Worm (Caenorhabditis elegans) whole organism, late embryonic: ENCODE data around the gene nhr-281.

Experiments used
- C08G9.2 ChIP-seq: sonication (generic microtip); optimal IDR thresholded peaks from 2 replicates; lab custom pipeline; 2016; ENCODE audit warnings: mild to moderate bottlenecking, missing genetic modification characterization, moderate library complexity, missing compliant biosample characterization
- C38D4.7 ChIP-seq: fragments of 200-800 bp; sonication (Bioruptor generic); optimal IDR thresholded peaks from 2 replicates; lab custom pipeline; 2018; ENCODE audit warnings: mild to moderate bottlenecking, missing genetic modification characterization, moderate library complexity, missing compliant biosample characterization
- F13H6.1 ChIP-seq: sonication (generic microtip); optimal IDR thresholded peaks from 2 replicates; lab custom pipeline; 2016; ENCODE audit warnings: missing genetic modification characterization, missing compliant biosample characterization
- K02D7.2 ChIP-seq: sonication (generic microtip); optimal IDR thresholded peaks from 2 replicates; lab custom pipeline; 2017; ENCODE audit warnings: mild to moderate bottlenecking, missing genetic modification characterization, missing compliant biosample characterization
- K09A11.1 ChIP-seq: sonication (generic microtip); optimal IDR thresholded peaks from 2 replicates; lab custom pipeline; 2017; ENCODE audit warnings: antibody characterized with exemption, mild to moderate bottlenecking, missing genetic modification characterization, missing compliant biosample characterization; ENCODE audit not compliant: insufficient read depth
- Y22D7AL.16 ChIP-seq: sonication (generic microtip); optimal IDR thresholded peaks from 2 replicates; lab custom pipeline; 2016; ENCODE audit warnings: missing genetic modification characterization, missing compliant biosample characterization
- ama-1 ChIP-seq: fragments of 150-350 bp; optimal IDR thresholded peaks from 2 replicates; lab custom pipeline; 2014
- ceh-18 ChIP-seq: sonication (generic microtip); optimal IDR thresholded peaks from 2 replicates; lab custom pipeline; 2016; ENCODE audit warnings: missing genetic modification characterization, missing compliant biosample characterization
- ceh-2 ChIP-seq: sonication (generic microtip); optimal IDR thresholded peaks from 2 replicates; lab custom pipeline; 2016; ENCODE audit warnings: missing genotype, missing genetic modification characterization, missing compliant biosample characterization
- ceh-31 ChIP-seq: sonication (generic microtip); optimal IDR thresholded peaks from 2 replicates; lab custom pipeline; 2016; ENCODE audit warnings: missing genetic modification characterization, missing compliant biosample characterization
- ceh-45 ChIP-seq: fragments of 200-800 bp; sonication (Bioruptor generic); IDR thresholded peaks from 2 replicates; pipeline ENCODE4 v1.3.6; 2022; ENCODE audit warnings: missing genetic modification reagents, missing genetic modification characterization, missing compliant biosample characterization
- ceh-48 ChIP-seq: sonication (generic microtip); optimal IDR thresholded peaks from 2 replicates; lab custom pipeline; 2016; ENCODE audit warnings: missing genetic modification characterization, inconsistent platforms, missing compliant biosample characterization
- ceh-9 ChIP-seq: sonication (generic microtip); optimal IDR thresholded peaks from 2 replicates; lab custom pipeline; 2016; ENCODE audit warnings: mild to moderate bottlenecking, missing genetic modification characterization, inconsistent platforms, missing compliant biosample characterization
- dmd-4 ChIP-seq: sonication (generic microtip); optimal IDR thresholded peaks from 2 replicates; lab custom pipeline; 2016; ENCODE audit warnings: borderline replicate concordance, missing genetic modification characterization, missing compliant biosample characterization
- elt-4 ChIP-seq: sonication (generic microtip); optimal IDR thresholded peaks from 2 replicates; lab custom pipeline; 2016; ENCODE audit warnings: missing genetic modification characterization, missing compliant biosample characterization
- eyg-1 ChIP-seq: sonication (generic microtip); optimal IDR thresholded peaks from 2 replicates; lab custom pipeline; 2016; ENCODE audit warnings: missing genotype, missing genetic modification characterization, missing compliant biosample characterization
- fkh-10 ChIP-seq: fragments of 150-350 bp; optimal IDR thresholded peaks from 2 replicates; lab custom pipeline; 2014; ENCODE audit warnings: missing biosample characterization, missing genetic modification reagents, missing genetic modification characterization
- fkh-6 ChIP-seq: sonication (generic microtip); optimal IDR thresholded peaks from 2 replicates; lab custom pipeline; 2016; ENCODE audit warnings: missing genetic modification characterization, missing compliant biosample characterization
- gmeb-2 ChIP-seq: sonication (generic microtip); optimal IDR thresholded peaks from 2 replicates; lab custom pipeline; 2016; ENCODE audit warnings: missing genetic modification characterization, inconsistent platforms, missing compliant biosample characterization
- hlh-13 ChIP-seq: fragments of 200-800 bp; sonication (Bioruptor generic); optimal IDR thresholded peaks from 2 replicates; lab custom pipeline; 2018; ENCODE audit warnings: mild to moderate bottlenecking, missing genetic modification characterization, missing compliant biosample characterization
- hlh-15 ChIP-seq: sonication (generic microtip); optimal IDR thresholded peaks from 2 replicates; lab custom pipeline; 2016; ENCODE audit warnings: missing genetic modification characterization, missing compliant biosample characterization
- hlh-8 ChIP-seq: sonication (generic microtip); optimal IDR thresholded peaks from 2 replicates; lab custom pipeline; 2016; ENCODE audit warnings: missing genotype, missing genetic modification characterization, missing compliant biosample characterization
- lin-11 ChIP-seq: fragments of 200-800 bp; sonication (Bioruptor generic); optimal IDR thresholded peaks from 2 replicates; lab custom pipeline; 2018; ENCODE audit warnings: mild to moderate bottlenecking, missing genetic modification characterization, missing compliant biosample characterization
- nfya-1 ChIP-seq: sonication (generic microtip); optimal IDR thresholded peaks from 2 replicates; lab custom pipeline; 2017; ENCODE audit warnings: missing genetic modification characterization, mild to moderate bottlenecking, missing compliant biosample characterization, antibody characterized with exemption, moderate library complexity
- nhr-11 ChIP-seq: fragments of 150-350 bp; optimal IDR thresholded peaks from 2 replicates; lab custom pipeline; 2014; ENCODE audit warnings: missing biosample characterization, missing genetic modification characterization
- nhr-232 ChIP-seq: sonication (generic microtip); optimal IDR thresholded peaks from 2 replicates; lab custom pipeline; 2016; ENCODE audit warnings: missing genetic modification characterization, missing compliant biosample characterization
- npax-4 ChIP-seq: sonication (generic microtip); optimal IDR thresholded peaks from 2 replicates; lab custom pipeline; 2016; ENCODE audit warnings: missing genetic modification characterization, missing compliant biosample characterization
- odd-2 ChIP-seq: sonication (generic microtip); optimal IDR thresholded peaks from 2 replicates; lab custom pipeline; 2017; ENCODE audit warnings: antibody characterized with exemption, mild to moderate bottlenecking, missing genetic modification characterization, missing compliant biosample characterization
- pag-3 ChIP-seq: sonication (generic microtip); optimal IDR thresholded peaks from 2 replicates; lab custom pipeline; 2016; ENCODE audit warnings: missing compliant biosample characterization, missing genetic modification characterization, borderline replicate concordance
- pat-9 ChIP-seq: fragments of 200-800 bp; sonication (Bioruptor generic); optimal IDR thresholded peaks from 2 replicates; lab custom pipeline; 2018; ENCODE audit warnings: mild to moderate bottlenecking, missing genetic modification characterization, moderate library complexity, missing compliant biosample characterization
- pax-1 ChIP-seq: fragments of 150-350 bp; optimal IDR thresholded peaks from 2 replicates; lab custom pipeline; 2014; ENCODE audit warnings: missing biosample characterization, missing genetic modification characterization
- pha-2 ChIP-seq: sonication (generic microtip); optimal IDR thresholded peaks from 2 replicates; lab custom pipeline; 2017; ENCODE audit warnings: mild to moderate bottlenecking, missing genetic modification characterization, missing compliant biosample characterization
- rnt-1 ChIP-seq: sonication (generic microtip); optimal IDR thresholded peaks from 2 replicates; lab custom pipeline; 2016; ENCODE audit warnings: missing genetic modification characterization, missing compliant biosample characterization
- sdc-2 ChIP-seq: sonication (generic microtip); optimal IDR thresholded peaks from 2 replicates; lab custom pipeline; 2016; ENCODE audit warnings: missing genotype, missing genetic modification characterization, missing compliant biosample characterization
- syd-9 ChIP-seq: sonication (generic microtip); optimal IDR thresholded peaks from 2 replicates; lab custom pipeline; 2016; ENCODE audit warnings: mild to moderate bottlenecking, missing genetic modification characterization, moderate library complexity, missing compliant biosample characterization
- tbx-2 ChIP-seq: sonication (generic microtip); optimal IDR thresholded peaks from 2 replicates; lab custom pipeline; 2016; ENCODE audit warnings: missing genetic modification characterization, missing compliant biosample characterization
- tbx-7 ChIP-seq: sonication (generic microtip); optimal IDR thresholded peaks from 2 replicates; lab custom pipeline; 2016; ENCODE audit warnings: missing genotype, missing genetic modification characterization, missing compliant biosample characterization
- unc-42 ChIP-seq: sonication (generic microtip); optimal IDR thresholded peaks from 2 replicates; lab custom pipeline; 2016; ENCODE audit warnings: missing genotype, missing genetic modification characterization, missing compliant biosample characterization
- ztf-16 ChIP-seq: sonication (generic microtip); optimal IDR thresholded peaks from 2 replicates; lab custom pipeline; 2017; ENCODE audit warnings: missing genetic modification characterization, missing compliant biosample characterization

The nhr-281 gene

DNA sequence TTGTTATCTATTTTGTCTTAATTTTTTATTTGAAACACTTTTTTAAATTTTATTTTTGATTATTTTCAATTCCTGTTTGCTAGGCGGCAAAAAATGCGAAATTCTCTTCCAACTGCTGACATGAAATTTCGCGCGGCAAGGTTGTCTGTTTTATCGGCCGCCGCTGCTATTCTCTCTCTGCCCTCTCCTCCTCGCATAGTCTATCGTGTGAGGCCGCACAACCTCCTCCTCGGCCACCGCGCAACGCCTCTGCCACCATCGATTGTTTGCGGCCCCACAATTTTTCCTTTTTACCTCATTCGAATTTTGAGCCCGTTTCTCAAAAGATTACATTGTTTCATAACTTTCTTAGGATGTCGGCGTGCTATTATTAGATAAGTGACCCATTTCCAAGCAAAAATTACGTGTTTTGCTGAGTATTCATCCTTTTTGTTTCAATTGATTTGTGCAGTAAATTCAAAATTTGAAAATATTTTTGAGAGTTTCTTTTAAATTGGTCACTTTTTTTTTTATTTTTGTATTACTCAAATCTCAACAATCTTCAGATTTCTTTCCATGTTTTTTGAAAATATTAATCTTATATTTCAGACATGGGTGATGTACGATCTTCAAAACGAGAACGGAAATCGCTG lies 14.2 kb upstream of the nhr-281 start, which contains the start of gene F28H6.4 (continued):
- peak; percentile 35 for TF ChIP-seq tbx-2 (tag; lab: Kevin White, UChicago)
- no peak for TF ChIP-seq ceh-9 (tag; lab: Kevin White, UChicago)
- no peak for TF ChIP-seq pag-3 (tag; lab: Kevin White, UChicago)
- TF ChIP-seq ama-1 (lab: Kevin White, UChicago) = no peak
- no peak for TF ChIP-seq dmd-4 (tag; lab: Kevin White, UChicago)
- TF ChIP-seq sdc-2 (tag; lab: Kevin White, UChicago) = no peak
- no peak for TF ChIP-seq fkh-10 (GFP tag; lab: Kevin White, UChicago)
- no peak for TF ChIP-seq elt-4 (tag; lab: Kevin White, UChicago)
- TF ChIP-seq nhr-11 (tag; lab: Kevin White, UChicago) = no peak
- TF ChIP-seq ztf-16 = no peak
- no peak for TF ChIP-seq C38D4.7 (GFP tag; lab: Kevin White, UChicago)
- TF ChIP-seq Y22D7AL.16 (tag; lab: Kevin White, UChicago) = no peak
- peak; percentile 5 for TF ChIP-seq ceh-18 (tag; lab: Kevin White, UChicago)
- no peak for TF ChIP-seq nhr-232 (tag; lab: Kevin White, UChicago)
- TF ChIP-seq odd-2 (tag; lab: Kevin White, UChicago) = no peak
- TF ChIP-seq K02D7.2 (tag; lab: Kevin White, UChicago) = no peak
- TF ChIP-seq ceh-45 (GFP tag; lab: Robert Waterston, UW) = no peak
- no peak for TF ChIP-seq K09A11.1 (tag; lab: Kevin White, UChicago)
- TF ChIP-seq pha-2 = no peak
- TF ChIP-seq lin-11 (tag; lab: Kevin White, UChicago) = no peak
- TF ChIP-seq pat-9 = no peak
- TF ChIP-seq hlh-15 (tag; lab: Kevin White, UChicago) = no peak
- TF ChIP-seq syd-9 (tag; lab: Kevin White, UChicago) = no peak
- peak; percentile 14 for TF ChIP-seq ceh-2 (tag; lab: Kevin White, UChicago)
- TF ChIP-seq, all 69 proteins: peak for 8

DNA sequence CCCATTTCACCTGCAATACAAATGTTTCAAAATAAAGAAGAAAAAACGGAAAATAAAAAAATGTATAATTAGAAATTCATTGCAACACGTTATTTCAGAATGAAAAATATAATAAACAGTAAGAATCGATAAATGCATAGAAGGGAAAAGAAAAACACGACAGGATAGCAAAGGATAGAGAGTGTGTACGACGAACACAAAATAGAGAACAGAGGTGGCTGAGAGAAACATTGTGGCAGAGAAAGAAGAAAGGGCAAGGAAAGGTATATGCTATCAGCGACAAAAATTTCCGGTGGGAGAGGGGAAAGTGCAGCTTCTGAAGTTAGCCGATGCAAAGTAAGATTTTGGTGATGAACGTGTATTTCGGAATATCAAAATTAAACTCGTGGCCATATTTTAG lies 12.6 kb upstream of the nhr-281 start, which contains the start of gene F28H6.6:
TSS of gene F28H6.6 (minus strand) at position 10 of the 400 bp plus-strand sequence.
- TF ChIP-seq ceh-9 (tag; lab: Kevin White, UChicago) (no peak), hlh-8 (no peak), pax-1 (tag; lab: Kevin White, UChicago) (no peak), hlh-15 (tag; lab: Kevin White, UChicago) (no peak), nfya-1 (tag; lab: Kevin White, UChicago) (no peak)

- TF ChIP-seq gmeb-2 (tag; lab: Kevin White, UChicago) (no peak), ceh-31 (tag; lab: Kevin White, UChicago) (no peak), ceh-48 (no peak), C38D4.7 (GFP tag; lab: Kevin White, UChicago) (no peak), tbx-7 (tag; lab: Kevin White, UChicago) (no peak), eyg-1 (tag; lab: Kevin White, UChicago) (no peak), unc-42 (tag; lab: Kevin White, UChicago) (no peak), hlh-13 (GFP tag; lab: Kevin White, UChicago) (no peak), rnt-1 (no peak), tbx-2 (tag; lab: Kevin White, UChicago) (no peak), pat-9 (no peak), npax-4 (tag; lab: Kevin White, UChicago) (no peak), C08G9.2 (tag; lab: Kevin White, UChicago) (no peak), pax-1 (tag; lab: Kevin White, UChicago) (no peak), fkh-6 (tag; lab: Kevin White, UChicago) (no peak), F13H6.1 (tag; lab: Kevin White, UChicago) (no peak)
These were observed 5.5 kb upstream of the nhr-281 start for ce11 chrX:14118762-14119161.
